Fruit fly (Drosophila melanogaster) whole organism, embryonic: Measurements from ENCODE around the gene Use1.
A peak's percentile ranks its signal among the peaks of the same experiment; 100 is the strongest.

Experiments
- Awh ChIP-seq: fragments of 200-800 bp; sonication (Bioruptor generic); IDR thresholded peaks from 2 replicates; pipeline ENCODE4, ENCODE4 v1.3.6; 2022; ENCODE audit warnings: missing biosample characterization, missing genetic modification characterization
- CG12071 ChIP-seq: fragments of 200-800 bp; sonication (Bioruptor generic); optimal IDR thresholded peaks from 3 replicates; lab custom pipeline; 2018; ENCODE audit warnings: missing biosample characterization, mild to moderate bottlenecking, missing genetic modification characterization
- CG12155 ChIP-seq: fragments of 200-800 bp; sonication (Bioruptor generic); optimal IDR thresholded peaks from 3 replicates; lab custom pipeline; 2016; ENCODE audit warnings: missing biosample characterization, missing genetic modification characterization
- CG12769 ChIP-seq: fragments of 200-800 bp; sonication (Bioruptor generic); optimal IDR thresholded peaks from 2 replicates; lab custom pipeline; 2019; ENCODE audit warnings: missing biosample characterization, mild to moderate bottlenecking, missing genetic modification characterization, moderate library complexity
- CG14050 ChIP-seq: fragments of 200-800 bp; sonication (Bioruptor generic); IDR thresholded peaks from 3 replicates; pipeline ENCODE4 v1.3.6; 2022; ENCODE audit warnings: missing biosample characterization, missing genetic modification characterization
- CG17912 ChIP-seq: fragments of 200-800 bp; sonication (Bioruptor generic); optimal IDR thresholded peaks from 2 replicates; lab custom pipeline; 2018; ENCODE audit warnings: missing biosample characterization, mild to moderate bottlenecking, missing genetic modification characterization
- CG18011 ChIP-seq: fragments of 200-800 bp; sonication (Bioruptor generic); optimal IDR thresholded peaks from 2 replicates; lab custom pipeline; 2017; ENCODE audit warnings: missing biosample characterization, missing genetic modification characterization, mild to moderate bottlenecking, moderate library complexity, missing genotype
- CG31365 ChIP-seq: fragments of 200-800 bp; sonication (Bioruptor generic); optimal IDR thresholded peaks from 2 replicates; lab custom pipeline; 2018; ENCODE audit warnings: missing biosample characterization, mild to moderate bottlenecking, missing genetic modification characterization
- CG34422 ChIP-seq: fragments of 200-800 bp; sonication (Bioruptor generic); IDR thresholded peaks from 3 replicates; pipeline ENCODE4 v1.3.6; 2022; ENCODE audit warnings: missing biosample characterization, missing genetic modification characterization
- CG6683 ChIP-seq: fragments of 200-800 bp; sonication (Bioruptor generic); optimal IDR thresholded peaks from 2 replicates; lab custom pipeline; 2017; ENCODE audit warnings: missing biosample characterization, mild to moderate bottlenecking, missing genetic modification characterization, missing genetic modification reagents
- CG6791 ChIP-seq: fragments of 200-800 bp; sonication (Bioruptor generic); IDR thresholded peaks from 3 replicates; pipeline ENCODE4 v1.3.6; 2022; ENCODE audit warnings: missing biosample characterization, missing genetic modification characterization; ENCODE audit not compliant: partially characterized antibody
- CG8290 ChIP-seq, 3 experiments: fragments of 200-800 bp; sonication (Bioruptor generic); optimal IDR thresholded peaks; 2 replicates each; lab custom pipeline; 2016 to 2019; ENCODE audit warnings: missing biosample characterization in 3 of 3, missing genetic modification characterization in 3 of 3, mild to moderate bottlenecking in 2 of 3, moderate library complexity in 1 of 3
- CoRest ChIP-seq: fragments of 200-800 bp; sonication (Bioruptor generic); optimal IDR thresholded peaks from 3 replicates; lab custom pipeline; 2018; ENCODE audit warnings: missing biosample characterization, mild to moderate bottlenecking, missing genetic modification characterization, moderate library complexity
- Dref ChIP-seq: fragments of 200-800 bp; sonication (Bioruptor generic); IDR thresholded peaks from 2 replicates; pipeline ENCODE4 v1.3.6; 2022; ENCODE audit warnings: missing biosample characterization, missing genetic modification characterization
- Eip74EF ChIP-seq, 2 experiments: fragments of 200-800 bp in 1 of 2; fragments of >200 bp in 1 of 2; sonication (Bioruptor generic) in 1 of 2; optimal IDR thresholded peaks; 2 replicates each; lab custom pipeline; 2017 to 2019; ENCODE audit warnings: missing biosample characterization in 2 of 2, missing genetic modification characterization in 2 of 2, mild to moderate bottlenecking in 1 of 2, moderate library complexity in 1 of 2
- HLH3B ChIP-seq: fragments of 200-800 bp; sonication (Bioruptor generic); IDR thresholded peaks from 2 replicates; pipeline ENCODE4 v1.3.6; 2022; ENCODE audit warnings: missing biosample characterization, missing genetic modification characterization
- HmgZ ChIP-seq: fragments of 200-800 bp; sonication (Bioruptor generic); optimal IDR thresholded peaks from 2 replicates; lab custom pipeline; 2018; ENCODE audit warnings: missing biosample characterization, mild to moderate bottlenecking, missing genetic modification characterization
- MESR4 ChIP-seq: fragments of 200-800 bp; sonication (Bioruptor generic); optimal IDR thresholded peaks from 2 replicates; lab custom pipeline; 2018; ENCODE audit warnings: missing biosample characterization, mild to moderate bottlenecking, missing genetic modification characterization, moderate library complexity
- Poxn ChIP-seq: fragments of 200-800 bp; sonication (Bioruptor generic); IDR thresholded peaks from 2 replicates; pipeline ENCODE4 v1.3.6; 2022; ENCODE audit warnings: missing biosample characterization, missing genetic modification characterization
- Ptx1 ChIP-seq: fragments of 200-800 bp; sonication (Bioruptor generic); IDR thresholded peaks from 2 replicates; pipeline ENCODE4 v1.3.6; 2022; ENCODE audit warnings: missing biosample characterization, missing genetic modification characterization
- Ssrp ChIP-seq: fragments of 200-800 bp; sonication (Bioruptor generic); optimal IDR thresholded peaks from 2 replicates; lab custom pipeline; 2018; ENCODE audit warnings: missing biosample characterization, mild to moderate bottlenecking, missing genetic modification characterization, moderate library complexity
- Tbp ChIP-seq: fragments of >200 bp; optimal IDR thresholded peaks from 2 replicates; lab custom pipeline; 2018; ENCODE audit warnings: missing biosample characterization, missing genetic modification characterization
- abd-A ChIP-seq: fragments of 200-800 bp; sonication (Bioruptor generic); optimal IDR thresholded peaks from 3 replicates; lab custom pipeline; 2019; ENCODE audit warnings: missing biosample characterization, mild to moderate bottlenecking, missing genetic modification characterization, moderate library complexity
- aop ChIP-seq: fragments of 200-800 bp; sonication (Bioruptor generic); IDR thresholded peaks from 2 replicates; pipeline ENCODE4 v1.3.6; 2022; ENCODE audit warnings: missing biosample characterization, missing genetic modification characterization
- ap ChIP-seq: fragments of 200-800 bp; sonication (Bioruptor generic); IDR thresholded peaks from 2 replicates; pipeline ENCODE4 v1.3.6; 2022; ENCODE audit warnings: missing biosample characterization, missing genetic modification characterization
- ato ChIP-seq: fragments of 200-800 bp; sonication (Bioruptor generic); IDR thresholded peaks from 2 replicates; pipeline ENCODE4 v1.3.6; 2022; ENCODE audit warnings: missing biosample characterization, missing genetic modification characterization; ENCODE audit not compliant: partially characterized antibody
- chm ChIP-seq: fragments of 200-800 bp; sonication (Bioruptor generic); IDR thresholded peaks from 2 replicates; pipeline ENCODE4 v1.3.6; 2022; ENCODE audit warnings: missing biosample characterization, missing genetic modification characterization
- crol ChIP-seq: fragments of 200-800 bp; sonication (Bioruptor generic); IDR thresholded peaks from 2 replicates; pipeline ENCODE4 v1.3.6; 2022; ENCODE audit warnings: missing biosample characterization, missing genetic modification characterization
- disco-r ChIP-seq: fragments of 200-800 bp; sonication (Bioruptor generic); optimal IDR thresholded peaks from 2 replicates; lab custom pipeline; 2016; ENCODE audit warnings: missing biosample characterization, missing genetic modification characterization
- emc ChIP-seq: fragments of 200-800 bp; sonication (Bioruptor generic); optimal IDR thresholded peaks from 2 replicates; lab custom pipeline; 2016; ENCODE audit warnings: missing biosample characterization, missing genetic modification characterization
- eyg ChIP-seq: fragments of 200-800 bp; sonication (Bioruptor generic); optimal IDR thresholded peaks from 3 replicates; lab custom pipeline; 2016; ENCODE audit warnings: missing biosample characterization, missing genetic modification characterization
- gem ChIP-seq: fragments of 200-800 bp; sonication (Bioruptor generic); optimal IDR thresholded peaks from 2 replicates; lab custom pipeline; 2019; ENCODE audit warnings: missing biosample characterization, mild to moderate bottlenecking, missing genetic modification characterization, moderate library complexity
- hkb ChIP-seq, 2 experiments: fragments of 200-800 bp in 1 of 2; fragments of >200 bp in 1 of 2; sonication (Bioruptor generic) in 1 of 2; IDR thresholded peaks in 1 of 2; optimal IDR thresholded peaks in 1 of 2; 2 replicates each; pipeline versions ENCODE4 v1.3.6 to Lab custom; 2017 to 2022; ENCODE audit warnings: missing biosample characterization in 1 of 2, missing genetic modification characterization in 1 of 2
- kah ChIP-seq: fragments of 200-800 bp; sonication (Bioruptor generic); optimal IDR thresholded peaks from 2 replicates; lab custom pipeline; 2018; ENCODE audit warnings: missing biosample characterization, mild to moderate bottlenecking, missing genetic modification characterization
- nmo ChIP-seq: fragments of 200-800 bp; sonication (Bioruptor generic); optimal IDR thresholded peaks from 2 replicates; lab custom pipeline; 2018; ENCODE audit warnings: missing biosample characterization, mild to moderate bottlenecking, missing genetic modification characterization, moderate library complexity
- onecut ChIP-seq: fragments of 200-800 bp; sonication (Bioruptor generic); IDR thresholded peaks from 2 replicates; pipeline ENCODE4 v1.3.6; 2022; ENCODE audit warnings: missing biosample characterization, missing genetic modification characterization
- otp ChIP-seq: fragments of 200-800 bp; sonication (Bioruptor generic); IDR thresholded peaks from 3 replicates; pipeline ENCODE4, ENCODE4 v1.3.6; 2022; ENCODE audit warnings: missing biosample characterization, missing genetic modification characterization
- peb ChIP-seq: fragments of 200-800 bp; sonication (Bioruptor generic); IDR thresholded peaks from 2 replicates; pipeline ENCODE4 v1.3.6; 2022; ENCODE audit warnings: missing biosample characterization, missing genetic modification characterization
- pita ChIP-seq: fragments of 200-800 bp; sonication (Bioruptor generic); optimal IDR thresholded peaks from 2 replicates; lab custom pipeline; 2017; ENCODE audit warnings: missing biosample characterization, mild to moderate bottlenecking, missing genetic modification characterization
- rib ChIP-seq: fragments of 200-800 bp; sonication (Bioruptor generic); IDR thresholded peaks from 2 replicates; pipeline ENCODE4 v1.3.6; 2022; ENCODE audit warnings: missing biosample characterization, missing genetic modification characterization
- seq ChIP-seq: fragments of 200-800 bp; sonication (Bioruptor generic); IDR thresholded peaks from 2 replicates; pipeline ENCODE4 v1.3.6; 2022; ENCODE audit warnings: missing biosample characterization, missing genetic modification characterization
- sima ChIP-seq: fragments of 200-800 bp; sonication (Bioruptor generic); optimal IDR thresholded peaks from 2 replicates; lab custom pipeline; 2016; ENCODE audit warnings: missing biosample characterization, missing genetic modification characterization
- sisA ChIP-seq: fragments of 200-800 bp; sonication (Bioruptor generic); IDR thresholded peaks from 2 replicates; pipeline ENCODE4 v1.3.6; 2022; ENCODE audit warnings: missing biosample characterization, missing genetic modification characterization
- tx ChIP-seq: fragments of 200-800 bp; sonication (Bioruptor generic); optimal IDR thresholded peaks from 2 replicates; lab custom pipeline; 2016; ENCODE audit warnings: missing biosample characterization, missing genetic modification characterization
- vnd ChIP-seq: fragments of 200-800 bp; sonication (Bioruptor generic); IDR thresholded peaks from 3 replicates; pipeline ENCODE4 v1.3.6; 2022; ENCODE audit warnings: missing biosample characterization, missing genetic modification characterization; ENCODE audit not compliant: partially characterized antibody
- wek ChIP-seq: fragments of 200-800 bp; sonication (Bioruptor generic); optimal IDR thresholded peaks from 3 replicates; lab custom pipeline; 2018; ENCODE audit warnings: missing biosample characterization, mild to moderate bottlenecking, missing genetic modification characterization, moderate library complexity
- wor ChIP-seq: fragments of 200-800 bp; sonication (Bioruptor generic); IDR thresholded peaks from 2 replicates; pipeline ENCODE4 v1.3.6; 2022; ENCODE audit warnings: missing biosample characterization, missing genetic modification characterization
- zen ChIP-seq: fragments of 200-800 bp; sonication (Bioruptor generic); optimal IDR thresholded peaks from 3 replicates; lab custom pipeline; 2018; ENCODE audit warnings: missing biosample characterization, mild to moderate bottlenecking, missing genetic modification characterization, moderate library complexity

Use1 gene

dm6 chr3L:9136976-9137954 lies at the start of gene Use1, which contains the start of gene nwk (continued):
- TF ChIP-seq ap (GFP tag; lab: Robert Waterston, UW) (no peak), chm (GFP tag; lab: Robert Waterston, UW) (no peak), Ssrp (tag; lab: Kevin White, UChicago) (no peak), CG34422 (GFP tag; lab: Robert Waterston, UW) (no peak), CG12155 (GFP tag; lab: Kevin White, UChicago) (no peak), hkb (optimal IDR thresholded peaks at IDR 0.05; lab: Kevin White, UChicago) (no peak), hkb (GFP tag; IDR thresholded peaks at IDR 0.05; lab: Robert Waterston, UW) (no peak), Poxn (GFP tag; lab: Robert Waterston, UW) (no peak), CoRest (peak; percentile 33), CG12071 (GFP tag; lab: Kevin White, UChicago) (no peak), Dref (GFP tag; lab: Robert Waterston, UW) (peak; percentile 82), Tbp (GFP tag; lab: Kevin White, UChicago) (no peak), crol (GFP tag; lab: Robert Waterston, UW) (no peak), CG12769 (tag; lab: Kevin White, UChicago) (no peak), Awh (GFP tag; lab: Robert Waterston, UW) (no peak), tx (no peak), sisA (GFP tag; lab: Robert Waterston, UW) (no peak), vnd (GFP tag; lab: Robert Waterston, UW) (peak; percentile 71), HmgZ (no peak), onecut (GFP tag; lab: Robert Waterston, UW) (peak; percentile 94), ato (GFP tag; lab: Robert Waterston, UW) (no peak), CG6683 (no peak), MESR4 (GFP tag; lab: Kevin White, UChicago) (peak; percentile 61), pita (GFP tag; lab: Kevin White, UChicago) (no peak), nmo (GFP tag; lab: Kevin White, UChicago) (peak; percentile 49), otp (GFP tag; lab: Robert Waterston, UW) (no peak), wek (GFP tag; lab: Kevin White, UChicago) (no peak), emc (GFP tag; lab: Kevin White, UChicago) (no peak), rib (GFP tag; lab: Robert Waterston, UW) (no peak), CG18011 (GFP tag; lab: Kevin White, UChicago) (no peak), sima (GFP tag; lab: Kevin White, UChicago) (no peak), abd-A (tag; lab: Kevin White, UChicago) (peak; percentile 55), seq (GFP tag; lab: Robert Waterston, UW) (no peak), CG31365 (no peak), wor (GFP tag; lab: Robert Waterston, UW) (no peak), Eip74EF (GFP tag; optimal IDR thresholded peaks at IDR 0.05; lab: Kevin White, UChicago) (no peak), kah (no peak), aop (no peak), CG14050 (GFP tag; lab: Robert Waterston, UW) (no peak), peb (no peak), eyg (GFP tag; lab: Kevin White, UChicago) (no peak), CG17912 (GFP tag; lab: Kevin White, UChicago) (no peak), gem (tag; lab: Kevin White, UChicago) (peak; percentile 46), HLH3B (GFP tag; lab: Robert Waterston, UW) (no peak), zen (tag; lab: Kevin White, UChicago) (no peak), Ptx1 (GFP tag; lab: Robert Waterston, UW) (peak; percentile 23; the same call in 1 of the 2 replicates), disco-r (GFP tag; lab: Kevin White, UChicago) (no peak), CG6791 (GFP tag; lab: Robert Waterston, UW) (peak; percentile 75; the same call in 2 of the 3 replicates), CG8290 (GFP tag; optimal IDR thresholded peaks at IDR 0.05; lab: Kevin White, UChicago) (no peak), CG8290 (tag; optimal IDR thresholded peaks at IDR 0.05; lab: Kevin White, UChicago) (no peak)
